Worm (Caenorhabditis elegans) whole organism, early embryonic: ENCODE measurements around the gene str-55.

Experiments used
- B0310.2 ChIP-seq: sonication (generic microtip); optimal IDR thresholded peaks from 2 replicates; lab custom pipeline; 2016; ENCODE audit warnings: mild to moderate bottlenecking, missing genetic modification characterization, missing compliant biosample characterization
- F13C5.2 ChIP-seq: sonication (generic microtip); optimal IDR thresholded peaks from 2 replicates; lab custom pipeline; 2017; ENCODE audit warnings: mild to moderate bottlenecking, missing genetic modification characterization, inconsistent platforms, missing compliant biosample characterization
- aly-1 ChIP-seq: sonication (generic microtip); optimal IDR thresholded peaks from 2 replicates; lab custom pipeline; 2016; ENCODE audit warnings: missing genetic modification characterization, missing compliant biosample characterization
- ama-1 ChIP-seq: fragments of 150-350 bp; optimal IDR thresholded peaks from 2 replicates; lab custom pipeline; 2014
- ceh-13 ChIP-seq: fragments of 200-800 bp; sonication (Bioruptor generic); optimal IDR thresholded peaks from 2 replicates; lab custom pipeline; 2018; ENCODE audit warnings: mild to moderate bottlenecking, missing genetic modification characterization, missing compliant biosample characterization
- ceh-36 ChIP-seq: sonication (generic microtip); optimal IDR thresholded peaks from 2 replicates; lab custom pipeline; 2016; ENCODE audit warnings: missing genetic modification characterization, inconsistent platforms, missing compliant biosample characterization
- ets-7 ChIP-seq: sonication (generic microtip); optimal IDR thresholded peaks from 2 replicates; lab custom pipeline; 2016; ENCODE audit warnings: missing genotype, missing genetic modification characterization, missing compliant biosample characterization
- flt-1 ChIP-seq: fragments of 200-800 bp; sonication (Bioruptor generic); IDR thresholded peaks from 2 replicates; pipeline ENCODE4 v1.3.6; 2022; ENCODE audit warnings: missing genetic modification characterization, missing compliant biosample characterization
- hmbx-1 ChIP-seq: sonication (generic microtip); optimal IDR thresholded peaks from 2 replicates; lab custom pipeline; 2016; ENCODE audit warnings: mild to moderate bottlenecking, missing genetic modification characterization, missing compliant biosample characterization
- hmg-4 ChIP-seq: fragments of 200-800 bp; sonication (Bioruptor generic); optimal IDR thresholded peaks from 2 replicates; lab custom pipeline; 2018; ENCODE audit warnings: mild to moderate bottlenecking, missing genetic modification characterization, missing compliant biosample characterization
- hnd-1 ChIP-seq: sonication (generic microtip); optimal IDR thresholded peaks from 2 replicates; lab custom pipeline; 2016; ENCODE audit warnings: missing genetic modification characterization, missing compliant biosample characterization
- pes-1 ChIP-seq: fragments of 200-800 bp; sonication (Bioruptor generic); IDR thresholded peaks from 2 replicates; pipeline ENCODE4 v1.3.6; 2022; ENCODE audit warnings: missing genetic modification reagents, missing genetic modification characterization, missing compliant biosample characterization
- scrt-1 ChIP-seq: fragments of 200-800 bp; sonication (Bioruptor generic); IDR thresholded peaks from 2 replicates; pipeline ENCODE4 v1.3.6; 2022; ENCODE audit warnings: missing genetic modification characterization, missing compliant biosample characterization
- sea-1 ChIP-seq: fragments of 200-800 bp; sonication (Bioruptor generic); conservative IDR thresholded peaks from 2 replicates; pipeline ENCODE4 v1.3.6; 2022; ENCODE audit warnings: missing genetic modification characterization, missing compliant biosample characterization
- tbx-11 ChIP-seq: fragments of 200-800 bp; sonication (Bioruptor generic); IDR thresholded peaks from 2 replicates; pipeline ENCODE4 v1.3.6; 2022; ENCODE audit warnings: missing genetic modification characterization, missing compliant biosample characterization
- tbx-37 ChIP-seq: fragments of 200-800 bp; sonication (Bioruptor generic); conservative IDR thresholded peaks from 2 replicates; pipeline ENCODE4 v1.3.6; 2022; ENCODE audit warnings: missing genetic modification reagents, missing genetic modification characterization, missing compliant biosample characterization
- tra-4 ChIP-seq: sonication (generic microtip); optimal IDR thresholded peaks from 2 replicates; lab custom pipeline; 2017; ENCODE audit warnings: missing genetic modification characterization, missing compliant biosample characterization

Gene str-55

DNA sequence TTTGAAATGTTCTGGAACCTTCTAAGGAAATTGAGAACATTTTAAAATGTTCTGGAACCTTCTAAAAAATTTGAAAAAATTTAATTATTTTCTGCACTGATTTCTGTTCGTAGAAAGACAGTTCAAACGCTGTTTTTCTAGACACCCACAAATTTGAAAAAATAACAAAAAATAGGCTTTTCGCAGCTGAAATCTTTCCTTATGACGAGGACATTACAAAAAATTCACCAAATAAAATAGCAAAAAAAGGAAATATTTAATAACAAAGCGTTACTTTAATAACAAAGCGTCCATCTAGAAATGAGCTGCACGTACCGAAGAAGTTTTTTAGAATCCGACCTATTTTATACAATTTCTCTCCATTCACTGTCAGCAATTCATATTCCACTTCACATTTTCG lies 26.7 kb upstream of the str-55 start, which contains the start of gene srh-141:
srh-141 (plus strand) TSS at position 301 of the 400 bp plus-strand sequence.
- TF ChIP-seq sea-1 (GFP tag; lab: Robert Waterston, UW) (no peak), F13C5.2 (no peak), ama-1 (lab: Kevin White, UChicago) (no peak), tbx-11 (no peak), aly-1 (tag; lab: Kevin White, UChicago) (no peak), scrt-1 (GFP tag; lab: Robert Waterston, UW) (no peak), hmg-4 (no peak), B0310.2 (no peak)

DNA sequence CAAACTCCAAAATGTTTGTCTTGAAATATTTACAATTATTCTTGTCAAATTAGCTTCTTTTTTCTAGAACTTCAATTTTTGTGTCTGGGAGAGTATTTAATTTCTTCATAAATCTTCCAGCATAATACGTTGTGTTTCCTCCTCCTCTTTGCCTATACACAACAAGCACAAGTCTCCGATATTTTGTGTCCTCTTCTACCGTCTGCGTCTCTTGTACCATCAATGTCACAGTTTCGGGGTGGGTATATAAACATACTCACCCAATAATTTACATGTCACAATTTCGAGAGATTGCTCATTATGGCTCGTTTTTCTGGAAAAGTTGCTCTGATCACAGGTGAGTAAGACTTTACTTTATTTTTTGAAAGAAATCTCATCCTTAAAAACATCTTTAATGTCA lies 20.6 kb upstream of the str-55 start, which contains the start of gene F26D2.15:
F26D2.15 (plus strand) TSS at position 301 of the 400 bp plus-strand sequence.
- TF ChIP-seq ceh-13 (GFP tag; lab: Kevin White, UChicago): no peak
- no peak for TF ChIP-seq pes-1 (GFP tag; lab: Robert Waterston, UW)
- no peak for TF ChIP-seq hnd-1 (tag; lab: Kevin White, UChicago)
- no peak for TF ChIP-seq ceh-36 (tag; lab: Kevin White, UChicago)
- no peak for TF ChIP-seq aly-1 (tag; lab: Kevin White, UChicago)
- TF ChIP-seq scrt-1 (GFP tag; lab: Robert Waterston, UW): no peak
- no peak for TF ChIP-seq flt-1
- no peak for TF ChIP-seq F13C5.2
- TF ChIP-seq tbx-37 (GFP tag; lab: Robert Waterston, UW): no peak
- no peak for TF ChIP-seq ama-1 (lab: Kevin White, UChicago)
- no peak for TF ChIP-seq B0310.2
- no peak for TF ChIP-seq hmbx-1 (tag; lab: Kevin White, UChicago)
- TF ChIP-seq sea-1 (GFP tag; lab: Robert Waterston, UW): no peak
- TF ChIP-seq tra-4 (tag; lab: Kevin White, UChicago): no peak
- TF ChIP-seq tbx-11: no peak
- TF ChIP-seq ets-7 (tag; lab: Kevin White, UChicago): no peak

DNA sequence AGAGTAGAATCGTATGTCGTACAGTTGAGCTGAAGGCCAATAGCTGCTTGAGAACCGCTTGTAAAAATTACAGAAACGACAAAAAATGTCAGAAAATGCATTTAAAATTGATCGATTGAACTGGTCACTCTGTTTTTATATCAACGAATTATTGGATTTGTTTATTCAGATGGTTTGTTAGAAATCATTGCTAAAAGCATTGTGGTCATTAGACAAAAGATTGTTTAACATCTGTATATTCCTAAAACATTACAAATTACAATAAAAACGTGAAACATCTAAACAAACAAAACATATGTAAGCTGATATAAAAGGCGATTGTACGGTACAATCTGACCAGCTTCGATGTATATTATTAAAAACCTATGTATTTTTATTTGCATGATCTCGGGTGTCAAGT lies 18.6 kb upstream of the str-55 start, which contains the start of the genes F26D2.13 and F26D2.14:
F26D2.13 (minus strand) TSS at position 101 of the 400 bp plus-strand sequence.
F26D2.14 (plus strand) TSS at position 346 of the 400 bp plus-strand sequence.
- TF ChIP-seq ama-1 (lab: Kevin White, UChicago) (no peak), tbx-37 (GFP tag; lab: Robert Waterston, UW) (no peak), sea-1 (GFP tag; lab: Robert Waterston, UW) (no peak), aly-1 (tag; lab: Kevin White, UChicago) (no peak), flt-1 (no peak), B0310.2 (no peak), tra-4 (tag; lab: Kevin White, UChicago) (no peak), hmg-4 (no peak), hnd-1 (tag; lab: Kevin White, UChicago) (no peak), ets-7 (tag; lab: Kevin White, UChicago) (no peak), tbx-11 (no peak), pes-1 (GFP tag; lab: Robert Waterston, UW) (no peak), F13C5.2 (no peak), hmbx-1 (tag; lab: Kevin White, UChicago) (no peak), ceh-13 (GFP tag; lab: Kevin White, UChicago) (no peak), scrt-1 (GFP tag; lab: Robert Waterston, UW) (no peak), ceh-36 (tag; lab: Kevin White, UChicago) (no peak)

DNA sequence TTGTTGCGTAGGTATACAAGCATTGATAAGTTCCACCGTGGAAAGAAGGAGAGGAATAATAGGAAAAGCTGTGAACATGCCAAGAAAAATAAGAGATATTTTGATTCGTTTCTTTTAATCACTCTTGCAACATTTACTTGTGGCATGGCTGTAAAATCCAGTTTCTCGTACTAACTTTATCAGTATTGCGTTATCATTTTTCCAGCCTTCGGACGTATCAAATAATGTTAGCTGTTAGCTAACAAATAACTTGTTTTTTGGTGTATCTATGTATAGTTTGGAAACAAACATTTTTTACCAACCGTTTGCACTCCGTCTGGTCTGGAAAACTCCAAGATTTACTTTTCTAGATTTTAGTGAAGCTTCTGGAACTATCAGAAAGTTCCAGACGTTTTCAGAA lies 16.6 kb upstream of the str-55 start, which contains the start of gene clec-234:
clec-234 (minus strand) TSS at position 101 of the 400 bp plus-strand sequence.
- TF ChIP-seq ets-7 (tag; lab: Kevin White, UChicago) (no peak), F13C5.2 (no peak), hnd-1 (tag; lab: Kevin White, UChicago) (no peak), hmg-4 (no peak), B0310.2 (no peak), scrt-1 (GFP tag; lab: Robert Waterston, UW) (no peak), pes-1 (GFP tag; lab: Robert Waterston, UW) (no peak), ama-1 (lab: Kevin White, UChicago) (no peak), flt-1 (no peak), tbx-11 (no peak), tra-4 (tag; lab: Kevin White, UChicago) (no peak), hmbx-1 (tag; lab: Kevin White, UChicago) (no peak), ceh-36 (tag; lab: Kevin White, UChicago) (no peak), aly-1 (tag; lab: Kevin White, UChicago) (no peak), tbx-37 (GFP tag; lab: Robert Waterston, UW) (no peak), ceh-13 (GFP tag; lab: Kevin White, UChicago) (no peak), sea-1 (GFP tag; lab: Robert Waterston, UW) (no peak)

DNA sequence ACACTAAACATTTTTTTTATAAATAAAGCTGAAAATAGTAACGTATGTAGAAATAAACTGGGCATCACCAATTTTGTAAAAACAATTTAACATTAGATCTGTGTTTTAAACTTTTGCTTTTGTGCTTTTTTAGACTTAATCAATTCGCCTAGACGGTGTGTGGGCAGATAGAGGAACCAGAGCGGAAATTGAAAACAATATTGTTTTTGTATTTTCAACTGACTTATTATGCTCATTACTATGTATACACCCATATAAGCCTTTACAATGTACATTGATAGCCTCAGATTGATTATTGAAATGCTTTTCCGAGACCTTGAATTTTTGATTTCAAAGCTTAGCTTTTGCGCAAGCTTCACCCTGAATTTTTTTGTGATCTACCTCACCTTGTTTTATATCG lies 13.0 kb upstream of the str-55 start, which contains the start of gene str-73:
str-73 (plus strand) TSS at position 301 of the 400 bp plus-strand sequence.
- TF ChIP-seq ceh-36 (tag; lab: Kevin White, UChicago) (no peak), sea-1 (GFP tag; lab: Robert Waterston, UW) (no peak), ceh-13 (GFP tag; lab: Kevin White, UChicago) (no peak), F13C5.2 (no peak), hnd-1 (tag; lab: Kevin White, UChicago) (no peak), tra-4 (tag; lab: Kevin White, UChicago) (no peak), aly-1 (tag; lab: Kevin White, UChicago) (no peak), ama-1 (lab: Kevin White, UChicago) (no peak), hmbx-1 (tag; lab: Kevin White, UChicago) (no peak), scrt-1 (GFP tag; lab: Robert Waterston, UW) (no peak), B0310.2 (no peak), tbx-37 (GFP tag; lab: Robert Waterston, UW) (no peak)

DNA sequence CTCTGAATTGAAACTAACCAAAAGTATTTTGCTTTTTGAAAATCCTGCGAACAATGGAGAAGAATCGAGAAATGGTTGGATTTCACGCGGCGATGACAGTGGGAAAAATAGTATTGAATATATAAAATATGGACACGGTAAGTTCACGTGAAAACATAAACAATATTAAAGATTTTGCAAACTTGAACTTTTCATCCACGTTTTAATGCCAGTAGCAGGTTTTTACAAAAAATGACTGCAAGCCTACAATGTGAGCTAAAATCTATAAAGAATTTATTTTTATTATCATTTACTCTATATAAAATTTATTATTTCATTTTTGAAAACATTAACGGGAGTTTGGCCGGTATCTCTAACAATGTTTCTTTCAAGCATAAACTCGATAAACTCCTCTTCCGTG lies 12.6 kb upstream of the str-55 start, which contains the start of gene F26D2.10:
F26D2.10 (minus strand) TSS at position 101 of the 400 bp plus-strand sequence.
- no peak for TF ChIP-seq tbx-11
- no peak for TF ChIP-seq ama-1 (lab: Kevin White, UChicago)
- no peak for TF ChIP-seq scrt-1 (GFP tag; lab: Robert Waterston, UW)
- no peak for TF ChIP-seq flt-1
- no peak for TF ChIP-seq tra-4 (tag; lab: Kevin White, UChicago)
- TF ChIP-seq B0310.2: no peak
- TF ChIP-seq tbx-37 (GFP tag; lab: Robert Waterston, UW): no peak
- TF ChIP-seq hmg-4: no peak
- TF ChIP-seq ets-7 (tag; lab: Kevin White, UChicago): no peak
- no peak for TF ChIP-seq ceh-13 (GFP tag; lab: Kevin White, UChicago)
- no peak for TF ChIP-seq hnd-1 (tag; lab: Kevin White, UChicago)
- TF ChIP-seq sea-1 (GFP tag; lab: Robert Waterston, UW): no peak
- TF ChIP-seq pes-1 (GFP tag; lab: Robert Waterston, UW): no peak
- no peak for TF ChIP-seq ceh-36 (tag; lab: Kevin White, UChicago)
- TF ChIP-seq F13C5.2: no peak
- no peak for TF ChIP-seq hmbx-1 (tag; lab: Kevin White, UChicago)
- no peak for TF ChIP-seq aly-1 (tag; lab: Kevin White, UChicago)
